Fruit fly (Drosophila melanogaster) whole organism, embryonic: ENCODE data around the gene CG4880.

Experiments used
- B-H1 ChIP-seq: fragments of 200-800 bp; sonication (Bioruptor generic); IDR thresholded peaks from 3 replicates; pipeline ENCODE4 v1.3.6; 2022; ENCODE audit warnings: missing biosample characterization, missing genetic modification characterization
- Bdp1 ChIP-seq: fragments of 200-800 bp; sonication (Bioruptor generic); optimal IDR thresholded peaks from 3 replicates; lab custom pipeline; 2016; ENCODE audit warnings: missing biosample characterization, missing genetic modification characterization
- CG10366 ChIP-seq: fragments of 200-800 bp; sonication (Bioruptor generic); IDR thresholded peaks from 2 replicates; pipeline ENCODE4 v1.3.6; 2022; ENCODE audit warnings: missing biosample characterization, missing genetic modification characterization
- CG11093 ChIP-seq: fragments of 200-800 bp; sonication (Bioruptor generic); IDR thresholded peaks from 3 replicates; pipeline ENCODE4 v1.3.6; 2022; ENCODE audit warnings: missing biosample characterization, missing genetic modification characterization
- CG11560 ChIP-seq: fragments of 200-800 bp; sonication (Bioruptor generic); IDR thresholded peaks from 3 replicates; pipeline ENCODE4 v1.3.6; 2022; ENCODE audit warnings: missing biosample characterization, missing genetic modification characterization
- CG12299 ChIP-seq: fragments of 200-800 bp; sonication (Bioruptor generic); optimal IDR thresholded peaks from 2 replicates; lab custom pipeline; 2018; ENCODE audit warnings: missing biosample characterization, mild to moderate bottlenecking, missing genetic modification characterization
- CG12659 ChIP-seq: fragments of 200-800 bp; sonication (Bioruptor generic); optimal IDR thresholded peaks from 3 replicates; lab custom pipeline; 2017; ENCODE audit warnings: mild to moderate bottlenecking, missing biosample characterization, missing genetic modification reagents, missing genetic modification characterization
- CG12942 ChIP-seq: fragments of 200-800 bp; sonication (Bioruptor generic); optimal IDR thresholded peaks from 3 replicates; lab custom pipeline; 2016; ENCODE audit warnings: missing biosample characterization, missing genetic modification characterization
- CG13424 ChIP-seq: fragments of 200-800 bp; sonication (Bioruptor generic); optimal IDR thresholded peaks from 2 replicates; lab custom pipeline; 2019; ENCODE audit warnings: missing biosample characterization, mild to moderate bottlenecking, missing genetic modification characterization, moderate library complexity
- CG13624 ChIP-seq: fragments of 200-800 bp; sonication (Bioruptor generic); optimal IDR thresholded peaks from 2 replicates; lab custom pipeline; 2016; ENCODE audit warnings: missing biosample characterization, missing genetic modification characterization
- CG1603 ChIP-seq: fragments of 200-800 bp; sonication (Bioruptor generic); optimal IDR thresholded peaks from 2 replicates; lab custom pipeline; 2019; ENCODE audit warnings: missing biosample characterization, mild to moderate bottlenecking, missing genetic modification characterization, moderate library complexity
- CG16815 ChIP-seq: fragments of 200-800 bp; sonication (Bioruptor generic); optimal IDR thresholded peaks from 3 replicates; lab custom pipeline; 2017; ENCODE audit warnings: missing biosample characterization, mild to moderate bottlenecking, missing genetic modification characterization
- CG17186 ChIP-seq: fragments of 200-800 bp; sonication (Bioruptor generic); optimal IDR thresholded peaks from 3 replicates; lab custom pipeline; 2017; ENCODE audit warnings: missing biosample characterization, missing genetic modification reagents, missing genetic modification characterization
- CG2120 ChIP-seq: fragments of 200-800 bp; sonication (Bioruptor generic); optimal IDR thresholded peaks from 3 replicates; lab custom pipeline; 2016; ENCODE audit warnings: missing biosample characterization, missing genetic modification characterization
- CG3163 ChIP-seq: fragments of 200-800 bp; sonication (Bioruptor generic); optimal IDR thresholded peaks from 3 replicates; lab custom pipeline; 2016; ENCODE audit warnings: missing biosample characterization, missing genetic modification characterization
- CG3838 ChIP-seq: fragments of 200-800 bp; sonication (Bioruptor generic); optimal IDR thresholded peaks from 3 replicates; lab custom pipeline; 2016; ENCODE audit warnings: missing biosample characterization, missing genetic modification characterization
- CG4328 ChIP-seq: fragments of 200-800 bp; sonication (Bioruptor generic); optimal IDR thresholded peaks from 3 replicates; lab custom pipeline; 2017; ENCODE audit warnings: missing biosample characterization, missing genetic modification reagents, missing genetic modification characterization
- CG6654 ChIP-seq: fragments of 200-800 bp; sonication (Bioruptor generic); optimal IDR thresholded peaks from 2 replicates; lab custom pipeline; 2017; ENCODE audit warnings: missing biosample characterization, mild to moderate bottlenecking, missing genetic modification characterization
- CG6791 ChIP-seq: fragments of 200-800 bp; sonication (Bioruptor generic); IDR thresholded peaks from 3 replicates; pipeline ENCODE4 v1.3.6; 2022; ENCODE audit warnings: missing biosample characterization, missing genetic modification characterization; ENCODE audit not compliant: partially characterized antibody
- CG7271 ChIP-seq: fragments of 200-800 bp; sonication (Bioruptor generic); optimal IDR thresholded peaks from 2 replicates; lab custom pipeline; 2018; ENCODE audit warnings: missing biosample characterization, mild to moderate bottlenecking, missing genetic modification characterization, moderate library complexity
- CG8478 ChIP-seq: fragments of >200 bp; optimal IDR thresholded peaks from 2 replicates; lab custom pipeline; 2018
- CG8944 ChIP-seq: fragments of 200-800 bp; sonication (Bioruptor generic); optimal IDR thresholded peaks from 3 replicates; lab custom pipeline; 2016; ENCODE audit warnings: missing biosample characterization, missing genetic modification characterization
- CG9437 ChIP-seq: fragments of 200-800 bp; sonication (Bioruptor generic); optimal IDR thresholded peaks from 2 replicates; lab custom pipeline; 2018; ENCODE audit warnings: missing biosample characterization, mild to moderate bottlenecking, missing genetic modification characterization
- Gsc ChIP-seq: fragments of 200-800 bp; sonication (Bioruptor generic); IDR thresholded peaks from 2 replicates; pipeline ENCODE4 v1.3.6; 2022; ENCODE audit warnings: missing biosample characterization, missing genetic modification characterization
- HLH54F ChIP-seq: fragments of 200-800 bp; sonication (Bioruptor generic); optimal IDR thresholded peaks from 3 replicates; lab custom pipeline; 2016; ENCODE audit warnings: missing biosample characterization, missing genetic modification characterization
- Oaz ChIP-seq: fragments of 200-800 bp; sonication (Bioruptor generic); IDR thresholded peaks from 2 replicates; pipeline ENCODE4 v1.3.6; 2022; ENCODE audit warnings: missing biosample characterization, missing genetic modification characterization
- Rfx ChIP-seq: fragments of 200-800 bp; sonication (Bioruptor generic); IDR thresholded peaks from 2 replicates; pipeline ENCODE4 v1.3.6; 2022; ENCODE audit warnings: missing biosample characterization, missing genetic modification characterization
- abd-A ChIP-seq: fragments of 200-800 bp; sonication (Bioruptor generic); optimal IDR thresholded peaks from 3 replicates; lab custom pipeline; 2019; ENCODE audit warnings: missing biosample characterization, mild to moderate bottlenecking, missing genetic modification characterization, moderate library complexity
- ara ChIP-seq: fragments of 200-800 bp; sonication (Bioruptor generic); IDR thresholded peaks from 2 replicates; pipeline ENCODE4 v1.3.6; 2022; ENCODE audit warnings: missing biosample characterization, missing genetic modification characterization
- ato ChIP-seq: fragments of 200-800 bp; sonication (Bioruptor generic); IDR thresholded peaks from 2 replicates; pipeline ENCODE4 v1.3.6; 2022; ENCODE audit warnings: missing biosample characterization, missing genetic modification characterization; ENCODE audit not compliant: partially characterized antibody
- cas ChIP-seq: fragments of 200-800 bp; sonication (Bioruptor generic); IDR thresholded peaks from 2 replicates; pipeline ENCODE4 v1.3.6; 2022; ENCODE audit warnings: missing biosample characterization, missing genetic modification characterization
- cg ChIP-seq: fragments of 200-800 bp; sonication (Bioruptor generic); optimal IDR thresholded peaks from 3 replicates; lab custom pipeline; 2019; ENCODE audit warnings: missing biosample characterization, mild to moderate bottlenecking, missing genetic modification characterization, moderate library complexity
- corto ChIP-seq: fragments of 200-800 bp; sonication (Bioruptor generic); optimal IDR thresholded peaks from 2 replicates; lab custom pipeline; 2016; ENCODE audit warnings: missing biosample characterization, mild to moderate bottlenecking, missing genetic modification characterization, moderate library complexity
- dimm ChIP-seq: fragments of 200-800 bp; sonication (Bioruptor generic); IDR thresholded peaks from 2 replicates; pipeline ENCODE4 v1.3.6; 2022; ENCODE audit warnings: missing biosample characterization, missing genetic modification characterization
- emc ChIP-seq: fragments of 200-800 bp; sonication (Bioruptor generic); optimal IDR thresholded peaks from 2 replicates; lab custom pipeline; 2016; ENCODE audit warnings: missing biosample characterization, missing genetic modification characterization
- esg ChIP-seq: fragments of 200-800 bp; sonication (Bioruptor generic); conservative IDR thresholded peaks from 2 replicates; pipeline ENCODE4 v1.3.6; 2022; ENCODE audit warnings: missing biosample characterization, missing genetic modification characterization
- eyg ChIP-seq: fragments of 200-800 bp; sonication (Bioruptor generic); optimal IDR thresholded peaks from 3 replicates; lab custom pipeline; 2016; ENCODE audit warnings: missing biosample characterization, missing genetic modification characterization
- fu2 ChIP-seq: fragments of 200-800 bp; sonication (Bioruptor generic); optimal IDR thresholded peaks from 2 replicates; lab custom pipeline; 2016; ENCODE audit warnings: missing biosample characterization, missing genetic modification characterization
- gem ChIP-seq: fragments of 200-800 bp; sonication (Bioruptor generic); optimal IDR thresholded peaks from 2 replicates; lab custom pipeline; 2019; ENCODE audit warnings: missing biosample characterization, mild to moderate bottlenecking, missing genetic modification characterization, moderate library complexity
- gsb ChIP-seq: fragments of 200-800 bp; sonication (Bioruptor generic); IDR thresholded peaks from 2 replicates; pipeline ENCODE4 v1.3.6; 2022; ENCODE audit warnings: missing biosample characterization, missing genetic modification characterization
- hkb ChIP-seq, 2 experiments: fragments of 200-800 bp in 1 of 2; fragments of >200 bp in 1 of 2; sonication (Bioruptor generic) in 1 of 2; IDR thresholded peaks in 1 of 2; optimal IDR thresholded peaks in 1 of 2; 2 replicates each; pipeline versions ENCODE4 v1.3.6 to Lab custom; 2017 to 2022; ENCODE audit warnings: missing biosample characterization in 1 of 2, missing genetic modification characterization in 1 of 2
- jigr1 ChIP-seq: fragments of 200-800 bp; sonication (Bioruptor generic); IDR thresholded peaks from 3 replicates; pipeline ENCODE4 v1.3.6; 2022; ENCODE audit warnings: missing biosample characterization, missing genetic modification characterization
- lab ChIP-seq: fragments of 200-800 bp; sonication (Bioruptor generic); optimal IDR thresholded peaks from 3 replicates; lab custom pipeline; 2017; ENCODE audit warnings: missing biosample characterization, missing genetic modification characterization, mild to moderate bottlenecking, moderate library complexity, missing genetic modification reagents
- lilli ChIP-seq: fragments of 200-800 bp; sonication (Bioruptor generic); optimal IDR thresholded peaks from 3 replicates; lab custom pipeline; 2016; ENCODE audit warnings: missing biosample characterization, missing genetic modification characterization
- mam ChIP-seq: fragments of 200-800 bp; sonication (Bioruptor generic); optimal IDR thresholded peaks from 3 replicates; lab custom pipeline; 2016; ENCODE audit warnings: missing biosample characterization, missing genetic modification characterization
- org-1 ChIP-seq: fragments of 200-800 bp; sonication (Bioruptor generic); optimal IDR thresholded peaks from 2 replicates; lab custom pipeline; 2017; ENCODE audit warnings: missing biosample characterization, missing genetic modification characterization
- pfk ChIP-seq: fragments of 200-800 bp; sonication (Bioruptor generic); optimal IDR thresholded peaks from 2 replicates; lab custom pipeline; 2018; ENCODE audit warnings: missing biosample characterization, mild to moderate bottlenecking, missing genetic modification characterization, moderate library complexity
- ro ChIP-seq: fragments of 200-800 bp; sonication (Bioruptor generic); IDR thresholded peaks from 2 replicates; pipeline ENCODE4 v1.3.6; 2022; ENCODE audit warnings: missing biosample characterization, missing genetic modification characterization
- sisA ChIP-seq: fragments of 200-800 bp; sonication (Bioruptor generic); IDR thresholded peaks from 2 replicates; pipeline ENCODE4 v1.3.6; 2022; ENCODE audit warnings: missing biosample characterization, missing genetic modification characterization
- tin ChIP-seq: fragments of 200-800 bp; sonication (Bioruptor generic); optimal IDR thresholded peaks from 3 replicates; lab custom pipeline; 2016; ENCODE audit warnings: missing biosample characterization, missing genetic modification characterization
- toy ChIP-seq: fragments of 200-800 bp; sonication (Bioruptor generic); IDR thresholded peaks from 2 replicates; pipeline ENCODE4 v1.3.6; 2022; ENCODE audit warnings: missing biosample characterization, missing genetic modification characterization

The CG4880 gene

DNA sequence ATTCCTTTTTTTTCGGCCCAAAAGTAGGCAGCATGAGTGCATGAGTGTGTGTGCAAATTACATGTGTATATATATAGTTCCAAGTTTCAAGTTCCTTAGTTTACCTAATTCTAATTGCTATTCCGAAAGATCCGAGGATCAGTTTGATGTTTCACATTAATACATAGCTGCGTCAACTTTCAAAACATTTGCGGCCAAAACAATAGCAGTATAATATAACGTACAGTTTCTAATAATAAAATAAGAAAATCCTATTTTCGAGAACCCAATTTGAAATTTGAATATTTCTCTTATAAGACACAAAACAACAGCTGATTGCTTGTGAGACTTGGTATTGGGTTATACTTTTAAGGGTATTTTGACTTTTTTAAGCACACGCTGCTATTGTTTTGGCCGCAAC, 47.6 kb upstream of the CG4880 start (continued):
- TF ChIP-seq jigr1 (GFP tag; lab: Robert Waterston, UW): no peak
- TF ChIP-seq cg: peak; percentile 47
- no peak for TF ChIP-seq HLH54F (GFP tag; lab: Kevin White, UChicago)
- TF ChIP-seq org-1: no peak
- TF ChIP-seq CG13424 (tag; lab: Kevin White, UChicago): no peak
- TF ChIP-seq B-H1 (GFP tag; lab: Robert Waterston, UW): no peak
- TF ChIP-seq CG6654: no peak
- TF ChIP-seq pfk (GFP tag; lab: Kevin White, UChicago): no peak
- no peak for TF ChIP-seq cas (GFP tag; lab: Robert Waterston, UW)
- no peak for TF ChIP-seq abd-A (tag; lab: Kevin White, UChicago)
- TF ChIP-seq CG13624: no peak
- TF ChIP-seq CG4328 (GFP tag; lab: Kevin White, UChicago): no peak
- no peak for TF ChIP-seq lab (GFP tag; lab: Kevin White, UChicago)
- no peak for TF ChIP-seq CG12299 (tag; lab: Kevin White, UChicago)
- TF ChIP-seq hkb (optimal IDR thresholded peaks at IDR 0.05; lab: Kevin White, UChicago): no peak
- TF ChIP-seq hkb (GFP tag; IDR thresholded peaks at IDR 0.05; lab: Robert Waterston, UW): 0 out of 2 replicates have a peak, but pooled peaks have one; percentile 19
- no peak for TF ChIP-seq CG12942 (GFP tag; lab: Kevin White, UChicago)
- TF ChIP-seq toy (GFP tag; lab: Robert Waterston, UW): no peak
- TF ChIP-seq CG8478 (lab: Kevin White, UChicago): no peak
- peak; percentile 36 for TF ChIP-seq gem (tag; lab: Kevin White, UChicago)
- TF ChIP-seq mam: no peak
- TF ChIP-seq CG1603: peak; percentile 2

- TF ChIP-seq CG3838 (GFP tag; lab: Kevin White, UChicago): no peak
- no peak for TF ChIP-seq ara (GFP tag; lab: Robert Waterston, UW)
- peak; percentile 39 for TF ChIP-seq CG9437 (GFP tag; lab: Kevin White, UChicago)
- TF ChIP-seq CG12659 (GFP tag; lab: Kevin White, UChicago): peak; percentile 11
- TF ChIP-seq CG3163: peak; percentile 14
- TF ChIP-seq org-1: no peak
- no peak for TF ChIP-seq Gsc
- no peak for TF ChIP-seq lilli
- TF ChIP-seq CG11560: no peak
- TF ChIP-seq emc (GFP tag; lab: Kevin White, UChicago): no peak
- TF ChIP-seq fu2 (GFP tag; lab: Kevin White, UChicago): no peak
- TF ChIP-seq CG8944 (GFP tag; lab: Kevin White, UChicago): peak; percentile 18
- no peak for TF ChIP-seq esg
- 0 out of 2 replicates have a peak, but pooled peaks have one; percentile 9 for TF ChIP-seq sisA (GFP tag; lab: Robert Waterston, UW)
- TF ChIP-seq Rfx (GFP tag; lab: Robert Waterston, UW): peak; percentile 55
- peak; percentile 12; the same call in 1 of the 2 replicates for TF ChIP-seq CG10366
- no peak for TF ChIP-seq gsb (GFP tag; lab: Robert Waterston, UW)
- no peak for TF ChIP-seq Oaz (GFP tag; lab: Robert Waterston, UW)
- TF ChIP-seq ro (GFP tag; lab: Robert Waterston, UW): no peak
- TF ChIP-seq CG11093 (GFP tag; lab: Robert Waterston, UW): no peak
- no peak for TF ChIP-seq CG17186 (GFP tag; lab: Kevin White, UChicago)
- TF ChIP-seq hkb (optimal IDR thresholded peaks at IDR 0.05; lab: Kevin White, UChicago): no peak
- TF ChIP-seq hkb (GFP tag; IDR thresholded peaks at IDR 0.05; lab: Robert Waterston, UW): 0 out of 2 replicates have a peak, but pooled peaks have one; percentile 12
- peak; percentile 7 for TF ChIP-seq CG2120 (GFP tag; lab: Kevin White, UChicago)
- no peak for TF ChIP-seq CG16815 (GFP tag; lab: Kevin White, UChicago)
- TF ChIP-seq eyg (GFP tag; lab: Kevin White, UChicago): no peak
- no peak for TF ChIP-seq ato (GFP tag; lab: Robert Waterston, UW)
- no peak for TF ChIP-seq corto
- 0 out of 3 replicates have a peak, but pooled peaks have one; percentile 46 for TF ChIP-seq CG6791 (GFP tag; lab: Robert Waterston, UW)
- TF ChIP-seq Bdp1 (GFP tag; lab: Kevin White, UChicago): no peak
- TF ChIP-seq dimm (GFP tag; lab: Robert Waterston, UW): no peak
- no peak for TF ChIP-seq lab (GFP tag; lab: Kevin White, UChicago)
- no peak for TF ChIP-seq tin (GFP tag; lab: Kevin White, UChicago)
- no peak for TF ChIP-seq CG7271 (tag; lab: Kevin White, UChicago)
Observed at dm6 chrX:16839905-16840304, 46.7 kb upstream of the CG4880 start.
